Fruit fly (Drosophila melanogaster) whole organism, embryonic: Measurements from ENCODE around the gene CG1494.

Experiments
- Ada2b ChIP-seq: fragments of 200-800 bp; sonication (Bioruptor generic); IDR thresholded peaks from 2 replicates; pipeline ENCODE4 v1.3.6; 2022; ENCODE audit warnings: missing biosample characterization, missing genetic modification characterization
- Aef1 ChIP-seq: fragments of 200-800 bp; sonication (Bioruptor generic); IDR thresholded peaks from 3 replicates; pipeline ENCODE4 v1.3.6; 2022; ENCODE audit warnings: missing biosample characterization, missing genetic modification characterization
- Antp ChIP-seq: fragments of 200-800 bp; sonication (Bioruptor generic); optimal IDR thresholded peaks from 3 replicates; lab custom pipeline; 2016; ENCODE audit warnings: missing biosample characterization, missing genetic modification characterization
- Asciz ChIP-seq: fragments of 200-800 bp; sonication (Bioruptor generic); optimal IDR thresholded peaks from 2 replicates; lab custom pipeline; 2017; ENCODE audit warnings: missing biosample characterization, mild to moderate bottlenecking, missing genetic modification characterization, missing genetic modification reagents
- Bdp1 ChIP-seq: fragments of 200-800 bp; sonication (Bioruptor generic); optimal IDR thresholded peaks from 3 replicates; lab custom pipeline; 2016; ENCODE audit warnings: missing biosample characterization, missing genetic modification characterization
- CG10431 ChIP-seq: fragments of 200-800 bp; sonication (Bioruptor generic); optimal IDR thresholded peaks from 3 replicates; lab custom pipeline; 2018; ENCODE audit warnings: missing biosample characterization, mild to moderate bottlenecking, missing genetic modification characterization
- CG10959 ChIP-seq: fragments of 200-800 bp; sonication (Bioruptor generic); IDR thresholded peaks from 2 replicates; pipeline ENCODE4 v1.3.6; 2022; ENCODE audit warnings: missing biosample characterization, missing genetic modification characterization
- CG12104 ChIP-seq: fragments of 200-800 bp; sonication (Bioruptor generic); optimal IDR thresholded peaks from 3 replicates; lab custom pipeline; 2016; ENCODE audit warnings: missing biosample characterization, missing genetic modification characterization
- CG14441 ChIP-seq: fragments of 200-800 bp; sonication (Bioruptor generic); IDR thresholded peaks from 2 replicates; pipeline ENCODE4 v1.3.6; 2022; ENCODE audit warnings: missing biosample characterization, missing genetic modification characterization
- CG14860 ChIP-seq: fragments of 200-800 bp; sonication (Bioruptor generic); IDR thresholded peaks from 3 replicates; pipeline ENCODE4 v1.3.6; 2022; ENCODE audit warnings: missing biosample characterization, missing genetic modification characterization; ENCODE audit not compliant: partially characterized antibody
- CG15514 ChIP-seq: fragments of 200-800 bp; sonication (Bioruptor generic); optimal IDR thresholded peaks from 3 replicates; lab custom pipeline; 2017; ENCODE audit warnings: missing biosample characterization, missing genetic modification characterization, mild to moderate bottlenecking, moderate library complexity, missing genetic modification reagents
- CG16813 ChIP-seq: fragments of 200-800 bp; sonication (Bioruptor generic); IDR thresholded peaks from 3 replicates; pipeline ENCODE4 v1.3.6; 2022; ENCODE audit warnings: missing biosample characterization, missing genetic modification characterization; ENCODE audit not compliant: partially characterized antibody
- CG17359 ChIP-seq: fragments of 200-800 bp; sonication (Bioruptor generic); optimal IDR thresholded peaks from 3 replicates; lab custom pipeline; 2018; ENCODE audit warnings: missing biosample characterization, mild to moderate bottlenecking, missing genetic modification characterization, moderate library complexity
- CG17385 ChIP-seq: fragments of 200-800 bp; sonication (Bioruptor generic); optimal IDR thresholded peaks from 3 replicates; lab custom pipeline; 2018; ENCODE audit warnings: missing biosample characterization, mild to moderate bottlenecking, missing genetic modification characterization
- CG17568 ChIP-seq: fragments of 200-800 bp; sonication (Bioruptor generic); optimal IDR thresholded peaks from 2 replicates; lab custom pipeline; 2018; ENCODE audit warnings: missing biosample characterization, mild to moderate bottlenecking, missing genetic modification characterization, moderate library complexity
- CG1832 ChIP-seq: fragments of 200-800 bp; sonication (Bioruptor generic); optimal IDR thresholded peaks from 2 replicates; lab custom pipeline; 2017; ENCODE audit warnings: missing biosample characterization, mild to moderate bottlenecking, missing genetic modification characterization, inconsistent platforms
- CG32532 ChIP-seq: fragments of 200-800 bp; sonication (Bioruptor generic); IDR thresholded peaks from 2 replicates; pipeline ENCODE4 v1.3.6; 2022; ENCODE audit warnings: missing biosample characterization, missing genetic modification characterization
- CG5245 ChIP-seq: fragments of 200-800 bp; sonication (Bioruptor generic); optimal IDR thresholded peaks from 3 replicates; lab custom pipeline; 2016; ENCODE audit warnings: missing biosample characterization, missing genetic modification characterization
- CG6765 ChIP-seq: fragments of 200-800 bp; sonication (Bioruptor generic); optimal IDR thresholded peaks from 3 replicates; lab custom pipeline; 2017; ENCODE audit warnings: missing biosample characterization, mild to moderate bottlenecking, missing genetic modification characterization
- CG7839 ChIP-seq: fragments of 200-800 bp; sonication (Bioruptor generic); optimal IDR thresholded peaks from 3 replicates; lab custom pipeline; 2018; ENCODE audit warnings: missing biosample characterization, mild to moderate bottlenecking, missing genetic modification characterization, moderate library complexity
- CG8089 ChIP-seq: fragments of 200-800 bp; sonication (Bioruptor generic); optimal IDR thresholded peaks from 3 replicates; lab custom pipeline; 2016; ENCODE audit warnings: missing biosample characterization, missing genetic modification characterization
- CG8765 ChIP-seq: fragments of 200-800 bp; sonication (Bioruptor generic); IDR thresholded peaks from 2 replicates; pipeline ENCODE4 v1.3.6; 2022; ENCODE audit warnings: missing biosample characterization, missing genetic modification characterization
- CG8924 ChIP-seq: fragments of 200-800 bp; optimal IDR thresholded peaks from 3 replicates; lab custom pipeline; 2019; ENCODE audit warnings: missing biosample characterization, mild to moderate bottlenecking, missing genetic modification characterization, moderate library complexity
- CG9876 ChIP-seq: fragments of 200-800 bp; sonication (Bioruptor generic); optimal IDR thresholded peaks from 2 replicates; lab custom pipeline; 2016; ENCODE audit warnings: missing biosample characterization, missing genetic modification characterization
- ERR ChIP-seq: fragments of 200-800 bp; sonication (Bioruptor generic); optimal IDR thresholded peaks from 2 replicates; lab custom pipeline; 2016; ENCODE audit warnings: missing biosample characterization, missing genetic modification characterization
- GATAe ChIP-seq: fragments of 200-800 bp; sonication (Bioruptor generic); conservative IDR thresholded peaks from 2 replicates; pipeline ENCODE4 v1.3.6; 2022; ENCODE audit warnings: missing biosample characterization, missing genetic modification characterization
- HLH3B ChIP-seq: fragments of 200-800 bp; sonication (Bioruptor generic); IDR thresholded peaks from 2 replicates; pipeline ENCODE4 v1.3.6; 2022; ENCODE audit warnings: missing biosample characterization, missing genetic modification characterization
- Lhr ChIP-seq: fragments of 200-800 bp; sonication (Bioruptor generic); optimal IDR thresholded peaks from 3 replicates; lab custom pipeline; 2017; ENCODE audit warnings: mild to moderate bottlenecking, missing biosample characterization, missing genetic modification reagents, missing genetic modification characterization
- Meics ChIP-seq: fragments of 200-800 bp; sonication (Bioruptor generic); optimal IDR thresholded peaks from 2 replicates; lab custom pipeline; 2017; ENCODE audit warnings: missing biosample characterization, mild to moderate bottlenecking, missing genetic modification characterization
- Sin3A ChIP-seq: fragments of >200 bp; optimal IDR thresholded peaks from 2 replicates; lab custom pipeline; 2018
- amos ChIP-seq: fragments of 200-800 bp; sonication (Bioruptor generic); IDR thresholded peaks from 2 replicates; pipeline ENCODE4 v1.3.6; 2022; ENCODE audit warnings: missing biosample characterization, missing genetic modification characterization; ENCODE audit not compliant: partially characterized antibody
- ase ChIP-seq: fragments of 200-800 bp; sonication (Bioruptor generic); IDR thresholded peaks from 3 replicates; pipeline ENCODE4 v1.3.6; 2022; ENCODE audit warnings: missing biosample characterization, missing genetic modification characterization
- corto ChIP-seq: fragments of 200-800 bp; sonication (Bioruptor generic); optimal IDR thresholded peaks from 2 replicates; lab custom pipeline; 2016; ENCODE audit warnings: missing biosample characterization, mild to moderate bottlenecking, missing genetic modification characterization, moderate library complexity
- dimm ChIP-seq: fragments of 200-800 bp; sonication (Bioruptor generic); IDR thresholded peaks from 2 replicates; pipeline ENCODE4 v1.3.6; 2022; ENCODE audit warnings: missing biosample characterization, missing genetic modification characterization
- emc ChIP-seq: fragments of 200-800 bp; sonication (Bioruptor generic); optimal IDR thresholded peaks from 2 replicates; lab custom pipeline; 2016; ENCODE audit warnings: missing biosample characterization, missing genetic modification characterization
- esg ChIP-seq: fragments of 200-800 bp; sonication (Bioruptor generic); conservative IDR thresholded peaks from 2 replicates; pipeline ENCODE4 v1.3.6; 2022; ENCODE audit warnings: missing biosample characterization, missing genetic modification characterization
- ftz-f1 ChIP-seq: fragments of 200-800 bp; sonication (Bioruptor generic); optimal IDR thresholded peaks from 2 replicates; lab custom pipeline; 2016; ENCODE audit warnings: missing biosample characterization, missing genetic modification characterization
- fu2 ChIP-seq: fragments of 200-800 bp; sonication (Bioruptor generic); optimal IDR thresholded peaks from 2 replicates; lab custom pipeline; 2016; ENCODE audit warnings: missing biosample characterization, missing genetic modification characterization
- grau ChIP-seq: fragments of 200-800 bp; optimal IDR thresholded peaks from 3 replicates; lab custom pipeline; 2019; ENCODE audit warnings: missing biosample characterization, mild to moderate bottlenecking, missing genetic modification characterization, moderate library complexity
- h ChIP-seq: fragments of >200 bp; optimal IDR thresholded peaks from 2 replicates; lab custom pipeline; 2017
- hkb ChIP-seq, 2 experiments: fragments of 200-800 bp in 1 of 2; fragments of >200 bp in 1 of 2; sonication (Bioruptor generic) in 1 of 2; IDR thresholded peaks in 1 of 2; optimal IDR thresholded peaks in 1 of 2; 2 replicates each; pipeline versions ENCODE4 v1.3.6 to Lab custom; 2017 to 2022; ENCODE audit warnings: missing biosample characterization in 1 of 2, missing genetic modification characterization in 1 of 2
- jigr1 ChIP-seq: fragments of 200-800 bp; sonication (Bioruptor generic); IDR thresholded peaks from 3 replicates; pipeline ENCODE4 v1.3.6; 2022; ENCODE audit warnings: missing biosample characterization, missing genetic modification characterization
- onecut ChIP-seq: fragments of 200-800 bp; sonication (Bioruptor generic); IDR thresholded peaks from 2 replicates; pipeline ENCODE4 v1.3.6; 2022; ENCODE audit warnings: missing biosample characterization, missing genetic modification characterization
- p53 ChIP-seq: fragments of 200-800 bp; sonication (Bioruptor generic); optimal IDR thresholded peaks from 2 replicates; lab custom pipeline; 2016; ENCODE audit warnings: missing biosample characterization, missing genetic modification characterization
- rib ChIP-seq: fragments of 200-800 bp; sonication (Bioruptor generic); IDR thresholded peaks from 2 replicates; pipeline ENCODE4 v1.3.6; 2022; ENCODE audit warnings: missing biosample characterization, missing genetic modification characterization
- sc ChIP-seq, 3 experiments: fragments of >200 bp in 2 of 3; fragments of 200-800 bp in 1 of 3; sonication (Bioruptor generic) in 1 of 3; optimal IDR thresholded peaks; 2 replicates in 2 of 3; 3 replicates in 1 of 3; lab custom pipeline; 2017; ENCODE audit warnings: mild to moderate bottlenecking in 1 of 3, missing biosample characterization in 1 of 3, missing genetic modification characterization in 1 of 3, missing genetic modification reagents in 1 of 3
- sisA ChIP-seq: fragments of 200-800 bp; sonication (Bioruptor generic); IDR thresholded peaks from 2 replicates; pipeline ENCODE4 v1.3.6; 2022; ENCODE audit warnings: missing biosample characterization, missing genetic modification characterization
- ttk ChIP-seq: fragments of 200-800 bp; sonication (Bioruptor generic); IDR thresholded peaks from 2 replicates; pipeline ENCODE4 v2.1.2; 2022; ENCODE audit warnings: missing biosample characterization, missing genetic modification characterization
- zen ChIP-seq: fragments of 200-800 bp; sonication (Bioruptor generic); optimal IDR thresholded peaks from 3 replicates; lab custom pipeline; 2018; ENCODE audit warnings: missing biosample characterization, mild to moderate bottlenecking, missing genetic modification characterization, moderate library complexity

The CG1494 gene

DNA sequence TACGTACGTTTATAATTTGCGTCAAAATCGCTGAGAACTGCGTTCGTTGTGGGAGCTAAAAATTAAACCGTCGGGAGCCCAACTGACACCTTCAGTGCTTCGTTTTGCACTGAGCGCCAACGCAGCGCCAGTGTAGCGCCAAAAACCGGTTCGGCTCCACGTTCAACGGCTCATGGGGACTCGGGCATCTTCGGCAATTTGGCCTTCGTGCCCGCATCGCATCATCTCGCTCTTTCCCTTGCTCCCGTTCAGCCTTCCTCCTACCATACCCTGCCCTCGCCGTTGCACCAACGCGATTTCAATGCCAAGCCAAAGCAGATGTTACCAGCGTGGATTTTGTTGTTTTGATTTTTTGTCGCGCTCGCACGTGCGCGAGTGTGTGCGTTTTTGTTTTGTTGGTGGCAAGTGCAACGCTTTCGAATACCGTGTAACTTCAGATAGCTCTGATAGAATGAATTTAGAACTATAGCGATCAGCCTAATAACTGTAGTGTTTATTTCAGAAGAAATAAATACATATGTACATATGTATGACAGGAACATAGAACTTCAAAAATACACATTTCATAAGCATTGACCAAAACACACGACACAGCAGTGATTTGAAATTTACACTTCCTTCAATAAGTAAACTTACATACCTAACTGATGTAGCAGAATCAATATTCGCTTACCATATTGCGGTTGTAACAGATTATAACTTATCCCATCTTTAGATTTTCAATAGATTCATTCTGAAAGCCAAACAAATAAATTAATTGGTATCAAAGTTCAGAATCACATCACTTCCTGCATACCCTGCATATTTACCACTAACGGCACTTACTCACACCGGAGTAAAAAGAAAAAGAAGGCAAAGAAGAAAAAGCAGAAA, 3.8 kb upstream of the CG1494 start, which contains the start of gene Mnr (continued):
- TF ChIP-seq CG14860 (GFP tag; lab: Robert Waterston, UW) (no peak), CG8089 (GFP tag; lab: Kevin White, UChicago) (no peak), grau (tag; lab: Kevin White, UChicago) (peak; percentile 3), Bdp1 (no peak), CG17385 (GFP tag; lab: Kevin White, UChicago) (no peak), onecut (GFP tag; lab: Robert Waterston, UW) (no peak), CG5245 (GFP tag; lab: Kevin White, UChicago) (no peak), CG17568 (GFP tag; lab: Kevin White, UChicago) (no peak), sisA (no peak), CG7839 (no peak), CG6765 (no peak), emc (GFP tag; lab: Kevin White, UChicago) (no peak), ftz-f1 (GFP tag; lab: Kevin White, UChicago) (peak; percentile 99), CG1832 (GFP tag; lab: Kevin White, UChicago) (peak; percentile 71), CG9876 (no peak), esg (no peak), zen (tag; lab: Kevin White, UChicago) (no peak), CG14441 (GFP tag; lab: Robert Waterston, UW) (0 out of 2 replicates have a peak, but pooled peaks have one; percentile 25), fu2 (GFP tag; lab: Kevin White, UChicago) (no peak), CG16813 (GFP tag; lab: Robert Waterston, UW) (no peak), Meics (no peak), HLH3B (0 out of 2 replicates have a peak, but pooled peaks have one; percentile 13), ase (GFP tag; lab: Robert Waterston, UW) (no peak), CG8924 (tag; lab: Kevin White, UChicago) (no peak), CG15514 (peak; percentile 24), hkb (optimal IDR thresholded peaks at IDR 0.05; lab: Kevin White, UChicago) (no peak), hkb (GFP tag; IDR thresholded peaks at IDR 0.05; lab: Robert Waterston, UW) (0 out of 2 replicates have a peak, but pooled peaks have one; percentile 33), CG17359 (tag; lab: Kevin White, UChicago) (no peak), CG10431 (GFP tag; lab: Kevin White, UChicago) (no peak), Sin3A (lab: Kevin White, UChicago) (no peak), h (no peak), CG10959 (GFP tag; lab: Robert Waterston, UW) (no peak), rib (peak; percentile 73), p53 (GFP tag; lab: Kevin White, UChicago) (no peak), CG32532 (GFP tag; lab: Robert Waterston, UW) (peak; percentile 48; the same call in 1 of the 2 replicates), amos (GFP tag; lab: Robert Waterston, UW) (no peak; the same call in 1 of the 2 replicates), sc (optimal IDR thresholded peaks at IDR 0.05; lab: Kevin White, UChicago) (no peak), sc (GFP tag; optimal IDR thresholded peaks at IDR 0.05; lab: Kevin White, UChicago) (no peak), Lhr (no peak), corto (GFP tag; lab: Kevin White, UChicago) (no peak), Antp (GFP tag; lab: Kevin White, UChicago) (no peak), CG8765 (GFP tag; lab: Robert Waterston, UW) (no peak), Asciz (GFP tag; lab: Kevin White, UChicago) (no peak), CG12104 (GFP tag; lab: Kevin White, UChicago) (no peak), Aef1 (no peak; the same call in 2 of the 3 replicates), jigr1 (no peak), ERR (GFP tag; lab: Kevin White, UChicago) (no peak), ttk (GFP tag; lab: Robert Waterston, UW) (no peak), dimm (GFP tag; lab: Robert Waterston, UW) (no peak), GATAe (GFP tag; lab: Robert Waterston, UW) (no peak), Ada2b (GFP tag; lab: Robert Waterston, UW) (no peak)
